Worm (Caenorhabditis elegans) whole organism, L4 larva: ENCODE measurements around the gene ceh-41.

Source experiments
- D1046.2 ChIP-seq: fragments of 200-800 bp; sonication (Bioruptor generic); IDR thresholded peaks from 2 replicates; pipeline ENCODE4 v1.3.6; 2022; ENCODE audit warnings: missing genetic modification characterization, missing compliant biosample characterization
- F26F4.8 ChIP-seq: fragments of 200-800 bp; sonication (Bioruptor generic); conservative IDR thresholded peaks from 2 replicates; pipeline ENCODE4 v1.3.6; 2022; ENCODE audit warnings: missing genetic modification characterization, missing compliant biosample characterization
- F37D6.2 ChIP-seq: sonication (generic microtip); optimal IDR thresholded peaks from 2 replicates; lab custom pipeline; 2016; ENCODE audit warnings: mild to moderate bottlenecking, missing genetic modification characterization, missing compliant biosample characterization
- F44E2.7 ChIP-seq: fragments of 200-800 bp; sonication (Bioruptor generic); IDR thresholded peaks from 2 replicates; pipeline ENCODE4 v2.1.2; 2022; ENCODE audit warnings: missing genetic modification characterization, missing compliant biosample characterization
- F49E8.2 ChIP-seq: sonication (generic microtip); optimal IDR thresholded peaks from 2 replicates; lab custom pipeline; 2016; ENCODE audit warnings: missing compliant biosample characterization, mild to moderate bottlenecking, missing genetic modification characterization, borderline replicate concordance
- T26A8.4 ChIP-seq: fragments of 200-800 bp; sonication (Bioruptor generic); IDR thresholded peaks from 2 replicates; pipeline ENCODE4 v1.3.6; 2022; ENCODE audit warnings: missing genetic modification characterization, missing compliant biosample characterization
- Y105C5A.15 ChIP-seq: fragments of 200-800 bp; sonication (Bioruptor generic); IDR thresholded peaks from 2 replicates; pipeline ENCODE4 v1.3.6; 2022; ENCODE audit warnings: missing genetic modification characterization, missing compliant biosample characterization
- Y48G9A.11 ChIP-seq: fragments of 200-800 bp; sonication (Bioruptor generic); IDR thresholded peaks from 2 replicates; pipeline ENCODE4 v1.3.6; 2022; ENCODE audit warnings: missing genetic modification reagents, missing genetic modification characterization, missing compliant biosample characterization
- Y75B8A.6 ChIP-seq: fragments of 200-800 bp; sonication (Bioruptor generic); IDR thresholded peaks from 2 replicates; pipeline ENCODE4 v1.3.6; 2022; ENCODE audit warnings: missing genetic modification reagents, missing genetic modification characterization, missing compliant biosample characterization
- ZK337.2 ChIP-seq: fragments of 200-800 bp; sonication (Bioruptor generic); IDR thresholded peaks from 2 replicates; pipeline ENCODE4 v1.3.6; 2022; ENCODE audit warnings: missing genetic modification reagents, missing genetic modification characterization, missing compliant biosample characterization
- ZK546.5 ChIP-seq, 2 experiments: sonication (generic microtip); optimal IDR thresholded peaks; 2 replicates each; lab custom pipeline; 2017; ENCODE audit warnings: missing biosample characterization in 2 of 2, missing genetic modification characterization in 2 of 2
- aha-1 ChIP-seq: fragments of 150-350 bp; peaks from one replicate; lab custom pipeline; 2014; ENCODE audit warnings: missing biosample characterization, missing genetic modification characterization
- aly-2 ChIP-seq: sonication (generic microtip); optimal IDR thresholded peaks from 2 replicates; lab custom pipeline; 2018; ENCODE audit warnings: missing biosample characterization, missing genetic modification characterization
- arid-1 ChIP-seq: fragments of 200-800 bp; sonication (Bioruptor generic); conservative IDR thresholded peaks from 2 replicates; pipeline ENCODE4 v1.3.6; 2022; ENCODE audit warnings: missing genetic modification reagents, missing genetic modification characterization, missing compliant biosample characterization
- ceh-62 ChIP-seq: sonication (generic microtip); optimal IDR thresholded peaks from 2 replicates; lab custom pipeline; 2017; ENCODE audit warnings: missing biosample characterization, missing genetic modification characterization
- ceh-82 ChIP-seq: sonication (generic microtip); optimal IDR thresholded peaks from 2 replicates; lab custom pipeline; 2017; ENCODE audit warnings: missing biosample characterization, missing genetic modification characterization
- daf-16 ChIP-seq, 3 experiments: sonication (generic microtip); optimal IDR thresholded peaks; 2 replicates each; lab custom pipeline; 2016 to 2017; ENCODE audit warnings: missing genetic modification characterization in 3 of 3, missing genetic modification reagents in 3 of 3, mild to moderate bottlenecking in 2 of 3, missing compliant biosample characterization in 2 of 3, missing biosample characterization in 1 of 3, moderate library complexity in 1 of 3
- dmd-8 ChIP-seq: fragments of 200-800 bp; sonication (Bioruptor generic); IDR thresholded peaks from 2 replicates; pipeline ENCODE4 v1.3.6; 2022; ENCODE audit warnings: missing genetic modification characterization, missing compliant biosample characterization
- dmd-9 ChIP-seq: fragments of 200-800 bp; sonication (Bioruptor generic); IDR thresholded peaks from 2 replicates; pipeline ENCODE4 v1.3.6; 2022; ENCODE audit warnings: missing genetic modification reagents, missing genetic modification characterization, missing compliant biosample characterization
- dpl-1 ChIP-seq: fragments of 150-350 bp; optimal IDR thresholded peaks from 2 replicates; lab custom pipeline; 2014; ENCODE audit warnings: missing biosample characterization, missing genetic modification reagents, missing genetic modification characterization
- egl-27 ChIP-seq: sonication (generic microtip); optimal IDR thresholded peaks from 3 replicates; lab custom pipeline; 2017; ENCODE audit warnings: missing biosample characterization, missing genetic modification reagents, missing genetic modification characterization
- egl-43 ChIP-seq: fragments of 200-800 bp; sonication (Bioruptor generic); IDR thresholded peaks from 2 replicates; pipeline ENCODE4 v1.3.6; 2022; ENCODE audit warnings: missing genetic modification reagents, missing genetic modification characterization, missing compliant biosample characterization
- fkh-10 ChIP-seq: fragments of 150-350 bp; optimal IDR thresholded peaks from 2 replicates; lab custom pipeline; 2014; ENCODE audit warnings: missing biosample characterization, missing genetic modification reagents, missing genetic modification characterization
- gei-8 ChIP-seq: fragments of 200-800 bp; sonication (Bioruptor generic); optimal IDR thresholded peaks from 2 replicates; lab custom pipeline; 2018; ENCODE audit warnings: mild to moderate bottlenecking, missing genetic modification characterization, missing compliant biosample characterization
- hif-1 ChIP-seq, 2 experiments: sonication (generic microtip); optimal IDR thresholded peaks; 2 replicates each; lab custom pipeline; 2016 to 2017; ENCODE audit warnings: missing compliant biosample characterization in 2 of 2, missing genetic modification characterization in 2 of 2, missing genetic modification reagents in 2 of 2, missing genotype in 2 of 2, mild to moderate bottlenecking in 1 of 2
- hlh-11 ChIP-seq: fragments of 200-800 bp; sonication (Bioruptor generic); optimal IDR thresholded peaks from 2 replicates; lab custom pipeline; 2018; ENCODE audit warnings: mild to moderate bottlenecking, missing genetic modification characterization, missing compliant biosample characterization
- hlh-30 ChIP-seq: sonication (generic microtip); optimal IDR thresholded peaks from 2 replicates; lab custom pipeline; 2017; ENCODE audit warnings: antibody characterized with exemption, mild to moderate bottlenecking, missing genetic modification characterization, missing compliant biosample characterization; ENCODE audit not compliant: insufficient read depth
- lin-1 ChIP-seq: fragments of 200-800 bp; sonication (Bioruptor generic); IDR thresholded peaks from 2 replicates; pipeline ENCODE4 v1.3.6; 2022; ENCODE audit warnings: missing genetic modification reagents, missing genetic modification characterization, missing compliant biosample characterization
- lin-13 ChIP-seq: fragments of 150-350 bp; optimal IDR thresholded peaks from 2 replicates; lab custom pipeline; 2014; ENCODE audit warnings: missing biosample characterization, missing genetic modification reagents, missing genetic modification characterization
- lin-38 ChIP-seq: fragments of 200-800 bp; sonication (Bioruptor generic); IDR thresholded peaks from 2 replicates; pipeline ENCODE4 v1.3.6; 2022; ENCODE audit warnings: missing genetic modification reagents, missing genetic modification characterization, missing compliant biosample characterization
- lin-39 ChIP-seq: fragments of 150-350 bp; optimal IDR thresholded peaks from 2 replicates; lab custom pipeline; 2014; ENCODE audit warnings: missing biosample characterization, missing genetic modification reagents, missing genetic modification characterization
- madf-9 ChIP-seq: fragments of 200-800 bp; sonication (Bioruptor generic); conservative IDR thresholded peaks from 2 replicates; pipeline ENCODE4 v1.3.6; 2022; ENCODE audit warnings: missing genetic modification reagents, missing genetic modification characterization, missing compliant biosample characterization
- mdt-29 ChIP-seq: fragments of 200-800 bp; sonication (Bioruptor generic); IDR thresholded peaks from 2 replicates; pipeline ENCODE4 v1.3.6; 2022; ENCODE audit warnings: missing genetic modification reagents, missing genetic modification characterization, missing compliant biosample characterization
- mxl-2 ChIP-seq: fragments of 200-800 bp; sonication (Bioruptor generic); conservative IDR thresholded peaks from 2 replicates; pipeline ENCODE4 v1.3.6; 2022; ENCODE audit warnings: missing genetic modification reagents, missing genetic modification characterization, missing compliant biosample characterization
- mxl-3 ChIP-seq: fragments of 200-800 bp; sonication (Bioruptor generic); optimal IDR thresholded peaks from 2 replicates; lab custom pipeline; 2018; ENCODE audit warnings: mild to moderate bottlenecking, missing genetic modification characterization, missing compliant biosample characterization
- nhr-28 ChIP-seq: fragments of 150-350 bp; optimal IDR thresholded peaks from 2 replicates; lab custom pipeline; 2014; ENCODE audit warnings: missing biosample characterization, missing genetic modification characterization
- nhr-48 ChIP-seq: sonication (generic microtip); optimal IDR thresholded peaks from 2 replicates; lab custom pipeline; 2016; ENCODE audit warnings: mild to moderate bottlenecking, missing genetic modification characterization, missing compliant biosample characterization
- pha-4 ChIP-seq, 2 experiments: fragments of 150-350 bp in 1 of 2; fragments of 200-800 bp in 1 of 2; sonication (Bioruptor generic) in 1 of 2; IDR thresholded peaks in 1 of 2; optimal IDR thresholded peaks in 1 of 2; 2 replicates each; pipeline versions ENCODE4 v1.3.6 to Lab custom; 2014 to 2022; ENCODE audit warnings: missing genetic modification characterization in 2 of 2, missing genetic modification reagents in 2 of 2, missing biosample characterization in 1 of 2, missing compliant biosample characterization in 1 of 2
- rbr-2 ChIP-seq: sonication (generic microtip); optimal IDR thresholded peaks from 2 replicates; lab custom pipeline; 2016; ENCODE audit warnings: missing genotype, missing genetic modification characterization, missing compliant biosample characterization
- skn-1 ChIP-seq: fragments of 150-350 bp; optimal IDR thresholded peaks from 2 replicates; lab custom pipeline; 2014; ENCODE audit warnings: missing biosample characterization, missing genetic modification characterization
- snpc-1.2 ChIP-seq: fragments of 200-800 bp; sonication (Bioruptor generic); IDR thresholded peaks from 2 replicates; pipeline ENCODE4 v1.3.6; 2022; ENCODE audit warnings: missing genetic modification reagents, missing genetic modification characterization, missing compliant biosample characterization
- spr-1 ChIP-seq: sonication (generic microtip); optimal IDR thresholded peaks from 2 replicates; lab custom pipeline; 2016; ENCODE audit warnings: mild to moderate bottlenecking, missing genetic modification characterization, missing compliant biosample characterization
- tra-1 ChIP-seq: fragments of 200-800 bp; sonication (Bioruptor generic); IDR thresholded peaks from 2 replicates; pipeline ENCODE4 v1.3.6; 2022; ENCODE audit warnings: missing genetic modification reagents, missing genetic modification characterization, missing compliant biosample characterization
- unc-62 ChIP-seq, 3 experiments: fragments of 150-350 bp in 1 of 3; sonication (generic microtip); optimal IDR thresholded peaks in 2 of 3; peaks in 1 of 3; 1 replicate in 1 of 3; 2 replicates in 2 of 3; lab custom pipeline; 2014 to 2017; ENCODE audit warnings: missing biosample characterization in 3 of 3, missing genetic modification characterization in 3 of 3, missing genetic modification reagents in 3 of 3, missing genotype in 1 of 3
- vab-7 ChIP-seq: fragments of 200-800 bp; sonication (Bioruptor generic); IDR thresholded peaks from 2 replicates; pipeline ENCODE4 v1.3.6; 2022; ENCODE audit warnings: missing genetic modification reagents, missing genetic modification characterization, missing compliant biosample characterization
- zfp-3 ChIP-seq: fragments of 200-800 bp; sonication (Bioruptor generic); conservative IDR thresholded peaks from 2 replicates; pipeline ENCODE4 v1.3.6; 2022; ENCODE audit warnings: missing genetic modification reagents, missing genetic modification characterization, missing compliant biosample characterization
- zip-11 ChIP-seq: fragments of 200-800 bp; sonication (Bioruptor generic); IDR thresholded peaks from 2 replicates; pipeline ENCODE4 v1.3.6; 2022; ENCODE audit warnings: missing genetic modification characterization, missing compliant biosample characterization
- ztf-7 ChIP-seq: fragments of 150-350 bp; optimal IDR thresholded peaks from 2 replicates; lab custom pipeline; 2014; ENCODE audit warnings: missing biosample characterization, missing genetic modification characterization

Gene ceh-41

ce11 chrX:1837703-1838102, 10.8 kb downstream of the ceh-41 start (continued):
- TF ChIP-seq pha-4 (GFP tag; IDR thresholded peaks at IDR 0.05; lab: Robert Waterston, UW) (peak; percentile 85), pha-4 (tag; optimal IDR thresholded peaks at IDR 0.05; lab: Kevin White, UChicago) (no peak), ztf-7 (tag; lab: Kevin White, UChicago) (peak; percentile 55), nhr-48 (tag; lab: Kevin White, UChicago) (peak; percentile 2), ZK546.5 (tag; optimal IDR thresholded peaks at IDR 0.05; lab: Kevin White, UChicago) (no peak), zfp-3 (0 out of 2 replicates have a peak, but pooled peaks have one; percentile 34), ZK337.2 (GFP tag; lab: Robert Waterston, UW) (0 out of 2 replicates have a peak, but pooled peaks have one; percentile 35), tra-1 (GFP tag; lab: Robert Waterston, UW) (peak; percentile 86), mxl-3 (GFP tag; lab: Kevin White, UChicago) (peak; percentile 47), hif-1 (tag; optimal IDR thresholded peaks at IDR 0.05; lab: Kevin White, UChicago) (peak in 1 of 2 experiments; percentile 54), arid-1 (GFP tag; lab: Robert Waterston, UW) (peak; percentile 78), snpc-1.2 (GFP tag; lab: Robert Waterston, UW) (peak; percentile 84), Y48G9A.11 (0 out of 2 replicates have a peak, but pooled peaks have one; percentile 42), F44E2.7 (GFP tag; lab: Robert Waterston, UW) (peak; percentile 73; the same call in 1 of the 2 replicates), Y105C5A.15 (GFP tag; lab: Robert Waterston, UW) (0 out of 2 replicates have a peak, but pooled peaks have one; percentile 26), aha-1 (tag; lab: Kevin White, UChicago) (peak; percentile 33), hlh-30 (tag; lab: Kevin White, UChicago) (no peak), vab-7 (GFP tag; lab: Robert Waterston, UW) (peak; percentile 83), lin-1 (GFP tag; lab: Robert Waterston, UW) (no peak), mdt-29 (GFP tag; lab: Robert Waterston, UW) (no peak), lin-13 (peak; percentile 31), F37D6.2 (tag; lab: Kevin White, UChicago) (peak; percentile 23), gei-8 (peak; percentile 43), mxl-2 (GFP tag; lab: Robert Waterston, UW) (0 out of 2 replicates have a peak, but pooled peaks have one; percentile 28), skn-1 (tag; lab: Kevin White, UChicago) (no peak), dmd-8 (GFP tag; lab: Robert Waterston, UW) (peak; percentile 65; the same call in 1 of the 2 replicates), daf-16 (GFP tag; optimal IDR thresholded peaks at IDR 0.05; lab: Kevin White, UChicago) (peak; percentile 2 to 74), daf-16 (tag; optimal IDR thresholded peaks at IDR 0.05; lab: Kevin White, UChicago) (no peak), ceh-62 (tag; lab: Kevin White, UChicago) (no peak), F49E8.2 (tag; lab: Kevin White, UChicago) (peak; percentile 23), aly-2 (tag; lab: Kevin White, UChicago) (no peak), egl-43 (peak; percentile 93), fkh-10 (GFP tag; lab: Kevin White, UChicago) (no peak), T26A8.4 (GFP tag; lab: Robert Waterston, UW) (peak; percentile 58; the same call in 1 of the 2 replicates), hlh-11 (tag; lab: Kevin White, UChicago) (peak; percentile 43), lin-39 (no peak), madf-9 (GFP tag; lab: Robert Waterston, UW) (peak; percentile 62), Y75B8A.6 (peak; percentile 75), dmd-9 (GFP tag; lab: Robert Waterston, UW) (peak; percentile 51; the same call in 1 of the 2 replicates), dpl-1 (GFP tag; lab: Kevin White, UChicago) (no peak), zip-11 (0 out of 2 replicates have a peak, but pooled peaks have one; percentile 37), D1046.2 (GFP tag; lab: Robert Waterston, UW) (peak; percentile 82), unc-62 (GFP tag; optimal IDR thresholded peaks at IDR 0.05 in 1 of 2; lab: Kevin White, UChicago) (no peak), unc-62 (tag; optimal IDR thresholded peaks at IDR 0.05; lab: Kevin White, UChicago) (no peak), egl-27 (tag; lab: Kevin White, UChicago) (no peak), nhr-28 (no peak), spr-1 (peak; percentile 34), ceh-82 (tag; lab: Kevin White, UChicago) (no peak), lin-38 (GFP tag; lab: Robert Waterston, UW) (peak; percentile 74), rbr-2 (tag; lab: Kevin White, UChicago) (peak; percentile 52), F26F4.8 (GFP tag; lab: Robert Waterston, UW) (peak; percentile 96)
